Worm (Caenorhabditis elegans): ENCODE measurements around the gene C35C5.10.

The C35C5.10 gene

DNA sequence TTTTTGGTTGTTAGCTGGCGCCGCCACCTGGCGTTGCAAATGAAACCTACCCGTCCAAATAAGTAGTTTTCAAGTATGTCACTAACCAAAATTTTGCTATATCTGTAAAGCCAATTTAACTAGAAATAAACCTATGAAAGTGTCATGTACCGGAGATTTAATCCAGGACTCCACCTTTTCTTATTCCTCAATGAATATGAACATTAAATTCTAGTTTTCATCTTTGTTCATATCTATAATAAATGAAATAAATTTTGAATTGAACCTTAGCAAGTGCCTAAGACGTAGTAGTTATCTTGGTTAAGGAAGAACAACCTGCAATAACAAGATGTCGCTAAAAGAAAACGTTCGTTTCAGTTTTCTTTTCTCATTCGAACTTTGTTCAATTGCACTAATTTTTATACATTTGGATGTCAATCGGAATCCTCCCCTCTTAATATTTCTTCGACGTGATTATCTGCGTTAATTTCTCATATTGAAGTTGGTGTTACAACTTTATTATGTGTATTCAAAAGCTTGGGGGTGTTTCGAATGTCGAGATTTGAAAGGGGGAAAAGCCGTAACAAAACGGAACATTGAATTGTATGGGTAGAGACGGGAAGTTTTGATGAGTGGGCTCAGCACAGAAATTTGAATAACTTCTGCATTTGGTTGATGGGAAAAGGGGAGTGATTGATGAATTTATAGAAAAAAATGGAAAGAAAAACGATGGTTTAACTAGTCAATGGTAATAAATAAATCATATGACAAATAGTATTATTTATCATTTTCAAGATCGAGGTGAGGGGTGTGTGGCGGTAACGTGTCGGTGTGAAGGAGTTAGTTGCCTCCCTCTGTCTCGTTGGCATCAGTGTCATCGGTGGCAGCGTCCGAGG is 47.4 kb downstream of the C35C5.10 start (continued):
- TF ChIP-seq nhr-10 (tag; optimal IDR thresholded peaks at IDR 0.05) (peak; percentile 7), mab-5 (tag; optimal IDR thresholded peaks at IDR 0.05) (peak; percentile 77), nhr-23 (tag; optimal IDR thresholded peaks at IDR 0.05) (no peak), ceh-16 (tag; optimal IDR thresholded peaks at IDR 0.05) (no peak), sem-4 (tag; optimal IDR thresholded peaks at IDR 0.05) (peak; percentile 17), alr-1 (tag; optimal IDR thresholded peaks at IDR 0.05) (no peak), fos-1 (tag; optimal IDR thresholded peaks at IDR 0.05) (no peak), Y55F3AM.14 (GFP tag; optimal IDR thresholded peaks at IDR 0.05) (peak; percentile 47), elt-1 (tag; optimal IDR thresholded peaks at IDR 0.05) (no peak), ztf-11 (tag; optimal IDR thresholded peaks at IDR 0.05) (no peak), blmp-1 (tag; optimal IDR thresholded peaks at IDR 0.05; ENCODE audit: insufficient read depth) (peak; percentile 9), nhr-77 (tag; optimal IDR thresholded peaks at IDR 0.05) (peak; percentile 4), zag-1 (tag; optimal IDR thresholded peaks at IDR 0.05) (peak; percentile 44), nhr-21 (tag; optimal IDR thresholded peaks at IDR 0.05) (peak; percentile 32), ztf-1 (GFP tag; conservative IDR thresholded peaks at IDR 0.05) (no peak), ztf-4 (tag; optimal IDR thresholded peaks at IDR 0.05) (peak; percentile 91), peb-1 (tag; optimal IDR thresholded peaks at IDR 0.05) (no peak)

DNA sequence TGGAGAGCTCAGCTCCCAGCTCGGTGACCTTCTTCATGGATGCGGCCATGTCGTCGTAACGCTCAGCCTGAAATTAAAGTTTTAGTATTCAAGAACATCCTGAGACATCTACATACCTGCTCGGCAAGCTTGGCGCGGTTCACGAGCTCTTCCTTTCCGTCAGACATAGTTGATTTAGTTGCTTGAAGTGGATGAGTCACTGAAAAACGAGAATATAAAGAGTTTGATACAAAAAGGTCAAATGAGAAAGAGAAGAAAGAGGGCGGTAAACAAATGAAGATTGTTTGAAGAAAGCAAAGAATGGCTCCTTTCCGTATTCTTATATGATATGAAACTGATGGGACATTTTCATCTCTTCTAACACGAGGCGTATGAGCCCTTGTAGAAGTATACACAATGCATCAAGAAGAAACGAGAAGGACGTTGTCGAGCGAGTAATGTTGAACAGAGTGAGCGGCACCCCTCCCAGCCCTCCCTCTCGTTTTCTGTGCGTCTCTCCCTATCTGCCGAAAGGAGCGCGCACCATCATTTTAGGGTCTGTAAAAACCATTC is 49.2 kb downstream of the C35C5.10 start, which contains the start of gene ftt-2:
ftt-2 (minus strand) TSS at position 206 of the 552 bp plus-strand sequence.
- TF ChIP-seq ama-1 (optimal IDR thresholded peaks at IDR 0.05) = peak; percentile 89
- no peak for TF ChIP-seq fos-1 (tag; optimal IDR thresholded peaks at IDR 0.05)
- TF ChIP-seq mab-5 (tag; optimal IDR thresholded peaks at IDR 0.05) = no peak
- TF ChIP-seq ztf-4 (tag; optimal IDR thresholded peaks at IDR 0.05) = no peak
- TF ChIP-seq nhr-10 (tag; optimal IDR thresholded peaks at IDR 0.05) = no peak

DNA sequence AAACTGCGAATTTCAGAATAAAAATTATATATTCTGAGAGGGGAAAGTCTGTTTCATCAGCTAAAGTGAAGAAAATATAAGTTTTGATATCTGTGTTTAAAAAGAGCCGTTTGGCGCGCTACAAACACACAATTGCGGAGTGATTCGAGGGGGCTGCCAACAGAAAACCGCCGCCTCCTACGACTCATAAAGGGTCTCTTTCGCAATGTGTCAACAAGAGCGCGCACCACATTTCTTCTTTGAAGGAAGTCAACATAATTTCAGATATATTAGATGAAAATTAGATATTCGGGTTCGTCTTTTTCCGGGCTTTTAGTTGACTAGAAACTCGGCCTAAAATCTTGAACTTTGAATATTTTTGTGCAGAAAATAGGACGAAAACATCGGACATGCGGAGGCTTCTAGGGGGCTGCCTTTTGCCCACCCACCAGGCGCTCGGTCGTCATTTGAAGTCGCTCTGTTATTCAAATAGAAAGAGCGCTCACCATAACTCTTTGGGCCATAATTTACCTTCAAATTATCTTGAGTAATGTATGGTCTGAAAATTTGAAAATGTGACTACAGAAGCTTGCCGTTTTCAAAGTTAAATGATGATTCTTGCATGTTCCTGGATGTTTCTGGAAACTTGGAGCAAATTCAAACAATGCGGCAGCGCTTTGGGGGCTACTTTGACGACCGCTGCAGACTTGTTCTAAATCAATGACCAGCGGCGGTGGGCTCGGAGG is 49.9 kb downstream of the C35C5.10 start:
- TF ChIP-seq Y55F3AM.14 (GFP tag; optimal IDR thresholded peaks at IDR 0.05) = peak; percentile 98
- TF ChIP-seq lsy-2 (tag; optimal IDR thresholded peaks at IDR 0.05) = peak; percentile 79 to 85
- TF ChIP-seq mdl-1 (tag; optimal IDR thresholded peaks at IDR 0.05) = peak; percentile 58 to 78
- no peak for TF ChIP-seq nhr-12 (tag; optimal IDR thresholded peaks at IDR 0.05)
- 0 out of 2 replicates have a peak, but pooled peaks have one; percentile 91 for TF ChIP-seq ztf-1 (GFP tag; conservative IDR thresholded peaks at IDR 0.05)
- TF ChIP-seq unc-55 (GFP tag; optimal IDR thresholded peaks at IDR 0.05) = peak; percentile 62
- TF ChIP-seq blmp-1 (tag; optimal IDR thresholded peaks at IDR 0.05; ENCODE audit: insufficient read depth) = peak; percentile 71
- TF ChIP-seq mbf-1 (tag; optimal IDR thresholded peaks at IDR 0.05) = no peak
- TF ChIP-seq unc-39 (tag; optimal IDR thresholded peaks at IDR 0.05) = no peak
- TF ChIP-seq alr-1 (tag; optimal IDR thresholded peaks at IDR 0.05) = no peak
- peak; percentile 76 for TF ChIP-seq nhr-237 (tag; optimal IDR thresholded peaks at IDR 0.05)
- TF ChIP-seq C34F6.9 (tag; optimal IDR thresholded peaks at IDR 0.05) = peak; percentile 75
- peak; percentile 81 for TF ChIP-seq lin-13 (GFP tag; optimal IDR thresholded peaks at IDR 0.05)
- no peak for TF ChIP-seq snpc-4 (tag; optimal IDR thresholded peaks at IDR 0.05)
- TF ChIP-seq lin-39 (tag; optimal IDR thresholded peaks at IDR 0.05) = no peak
- peak; percentile 76 for TF ChIP-seq sma-9 (GFP tag; optimal IDR thresholded peaks at IDR 0.05)
- TF ChIP-seq sma-9 (tag; optimal IDR thresholded peaks at IDR 0.05) = no peak
- TF ChIP-seq ceh-82 (tag; optimal IDR thresholded peaks at IDR 0.05) = peak; percentile 11
- TF ChIP-seq peb-1 (tag; optimal IDR thresholded peaks at IDR 0.05) = no peak
- TF ChIP-seq ZK546.5 (tag; optimal IDR thresholded peaks at IDR 0.05) = peak; percentile 66
- TF ChIP-seq nhr-21 (tag; optimal IDR thresholded peaks at IDR 0.05) = peak; percentile 80
- TF ChIP-seq nhr-23 (tag; optimal IDR thresholded peaks at IDR 0.05) = no peak
- peak; percentile 98 for TF ChIP-seq F13H6.1 (tag; optimal IDR thresholded peaks at IDR 0.05)
- TF ChIP-seq nhr-10 (tag; optimal IDR thresholded peaks at IDR 0.05) = peak; percentile 79
- peak; percentile 74 for TF ChIP-seq ceh-16 (tag; optimal IDR thresholded peaks at IDR 0.05)
- TF ChIP-seq crh-2 (tag; optimal IDR thresholded peaks at IDR 0.05) = peak; percentile 69
- TF ChIP-seq egl-27 (tag; optimal IDR thresholded peaks at IDR 0.05) = peak; percentile 43
- TF ChIP-seq unc-62 (GFP tag; optimal IDR thresholded peaks at IDR 0.05) = peak; percentile 21
- TF ChIP-seq lin-11 (tag; optimal IDR thresholded peaks at IDR 0.05) = peak; percentile 47
- peak; percentile 97 for TF ChIP-seq nhr-25 (tag; optimal IDR thresholded peaks at IDR 0.05)
- peak; percentile 76 for TF ChIP-seq nhr-77 (tag; optimal IDR thresholded peaks at IDR 0.05)
- no peak for TF ChIP-seq aly-2 (tag; optimal IDR thresholded peaks at IDR 0.05)
- no peak for TF ChIP-seq elt-1 (tag; optimal IDR thresholded peaks at IDR 0.05)
- peak; percentile 67 for TF ChIP-seq fos-1 (tag; optimal IDR thresholded peaks at IDR 0.05)
- peak; percentile 44 for TF ChIP-seq zag-1 (tag; optimal IDR thresholded peaks at IDR 0.05)
- TF ChIP-seq ztf-4 (tag; optimal IDR thresholded peaks at IDR 0.05) = peak; percentile 83
- TF ChIP-seq gmeb-1 (tag; optimal IDR thresholded peaks at IDR 0.05) = peak; percentile 83
- no peak for TF ChIP-seq R02D3.7 (tag; optimal IDR thresholded peaks at IDR 0.05)
- peak; percentile 89 for TF ChIP-seq nhr-11 (tag; optimal IDR thresholded peaks at IDR 0.05)
- TF ChIP-seq mab-5 (tag; optimal IDR thresholded peaks at IDR 0.05) = peak; percentile 69

Data from whole organism, L2 larva.